Fruit fly (Drosophila melanogaster) whole organism, embryonic: ENCODE data around the gene CG9166.

ENCODE experiments used
- Bgb ChIP-seq: fragments of 200-800 bp; sonication (Bioruptor generic); IDR thresholded peaks from 2 replicates; pipeline ENCODE4 v1.3.6; 2022; ENCODE audit warnings: missing biosample characterization, missing genetic modification characterization; ENCODE audit not compliant: partially characterized antibody
- CG12071 ChIP-seq: fragments of 200-800 bp; sonication (Bioruptor generic); optimal IDR thresholded peaks from 3 replicates; lab custom pipeline; 2018; ENCODE audit warnings: missing biosample characterization, mild to moderate bottlenecking, missing genetic modification characterization
- CG14014 ChIP-seq: fragments of 200-800 bp; sonication (Bioruptor generic); IDR thresholded peaks from 2 replicates; pipeline ENCODE4 v1.3.6; 2022; ENCODE audit warnings: missing biosample characterization, missing genetic modification characterization
- CG14965 ChIP-seq: fragments of 200-800 bp; sonication (Bioruptor generic); optimal IDR thresholded peaks from 2 replicates; lab custom pipeline; 2016; ENCODE audit warnings: missing biosample characterization, missing genetic modification characterization, borderline replicate concordance
- CG15269 ChIP-seq: fragments of 200-800 bp; sonication (Bioruptor generic); optimal IDR thresholded peaks from 2 replicates; lab custom pipeline; 2018; ENCODE audit warnings: missing biosample characterization, mild to moderate bottlenecking, missing genetic modification characterization, moderate library complexity
- CG17186 ChIP-seq: fragments of 200-800 bp; sonication (Bioruptor generic); optimal IDR thresholded peaks from 3 replicates; lab custom pipeline; 2017; ENCODE audit warnings: missing biosample characterization, missing genetic modification reagents, missing genetic modification characterization
- CG17361 ChIP-seq: fragments of 200-800 bp; sonication (Bioruptor generic); IDR thresholded peaks from 3 replicates; pipeline ENCODE4 v1.3.6; 2022; ENCODE audit warnings: missing biosample characterization, missing genetic modification characterization
- CG2116 ChIP-seq: fragments of 200-800 bp; sonication (Bioruptor generic); optimal IDR thresholded peaks from 3 replicates; lab custom pipeline; 2018; ENCODE audit warnings: missing biosample characterization, mild to moderate bottlenecking, missing genetic modification characterization
- CG2712 ChIP-seq: fragments of 200-800 bp; optimal IDR thresholded peaks from 3 replicates; lab custom pipeline; 2019; ENCODE audit warnings: missing biosample characterization, mild to moderate bottlenecking, missing genetic modification characterization, moderate library complexity
- CG31224 ChIP-seq: fragments of 200-800 bp; sonication (Bioruptor generic); IDR thresholded peaks from 2 replicates; pipeline ENCODE4 v1.3.6; 2022; ENCODE audit warnings: missing biosample characterization, missing genetic modification characterization
- CG31365 ChIP-seq: fragments of 200-800 bp; sonication (Bioruptor generic); optimal IDR thresholded peaks from 2 replicates; lab custom pipeline; 2018; ENCODE audit warnings: missing biosample characterization, mild to moderate bottlenecking, missing genetic modification characterization
- CG3163 ChIP-seq: fragments of 200-800 bp; sonication (Bioruptor generic); optimal IDR thresholded peaks from 3 replicates; lab custom pipeline; 2016; ENCODE audit warnings: missing biosample characterization, missing genetic modification characterization
- CG32767 ChIP-seq: fragments of 200-800 bp; sonication (Bioruptor generic); IDR thresholded peaks from 2 replicates; pipeline ENCODE4 v1.3.6; 2022; ENCODE audit warnings: missing biosample characterization, missing genetic modification characterization
- CG34224 ChIP-seq: fragments of 200-800 bp; sonication (Bioruptor generic); IDR thresholded peaks from 3 replicates; pipeline ENCODE4 v1.3.6; 2022; ENCODE audit warnings: missing biosample characterization, missing genetic modification characterization; ENCODE audit not compliant: partially characterized antibody
- CG4282 ChIP-seq: fragments of 200-800 bp; sonication (Bioruptor generic); optimal IDR thresholded peaks from 2 replicates; lab custom pipeline; 2016; ENCODE audit warnings: missing biosample characterization, missing genetic modification characterization
- CG6765 ChIP-seq: fragments of 200-800 bp; sonication (Bioruptor generic); optimal IDR thresholded peaks from 3 replicates; lab custom pipeline; 2017; ENCODE audit warnings: missing biosample characterization, mild to moderate bottlenecking, missing genetic modification characterization
- CG6791 ChIP-seq: fragments of 200-800 bp; sonication (Bioruptor generic); IDR thresholded peaks from 3 replicates; pipeline ENCODE4 v1.3.6; 2022; ENCODE audit warnings: missing biosample characterization, missing genetic modification characterization; ENCODE audit not compliant: partially characterized antibody
- CG7271 ChIP-seq: fragments of 200-800 bp; sonication (Bioruptor generic); optimal IDR thresholded peaks from 2 replicates; lab custom pipeline; 2018; ENCODE audit warnings: missing biosample characterization, mild to moderate bottlenecking, missing genetic modification characterization, moderate library complexity
- CG9727 ChIP-seq: fragments of 200-800 bp; sonication (Bioruptor generic); optimal IDR thresholded peaks from 3 replicates; lab custom pipeline; 2017; ENCODE audit warnings: missing biosample characterization, mild to moderate bottlenecking, missing genetic modification characterization
- CHES-1-like ChIP-seq: fragments of 200-800 bp; sonication (Bioruptor generic); optimal IDR thresholded peaks from 2 replicates; lab custom pipeline; 2016; ENCODE audit warnings: missing biosample characterization, missing genetic modification characterization
- Dad ChIP-seq: fragments of 200-800 bp; sonication (Bioruptor generic); optimal IDR thresholded peaks from 3 replicates; lab custom pipeline; 2016; ENCODE audit warnings: missing biosample characterization, missing genetic modification characterization
- Hr39 ChIP-seq: fragments of >200 bp; optimal IDR thresholded peaks from 2 replicates; lab custom pipeline; 2017
- Hr51 ChIP-seq, 2 experiments: fragments of 200-800 bp; sonication (Bioruptor generic); optimal IDR thresholded peaks; 2 replicates in 1 of 2; 3 replicates in 1 of 2; lab custom pipeline; 2016 to 2018; ENCODE audit warnings: missing biosample characterization in 2 of 2, missing genetic modification characterization in 2 of 2, mild to moderate bottlenecking in 1 of 2, moderate library complexity in 1 of 2
- Hr78 ChIP-seq, 2 experiments: fragments of 200-800 bp in 1 of 2; fragments of >200 bp in 1 of 2; sonication (Bioruptor generic) in 1 of 2; optimal IDR thresholded peaks; 2 replicates each; lab custom pipeline; 2017 to 2019; ENCODE audit warnings: missing biosample characterization in 2 of 2, missing genetic modification characterization in 2 of 2, mild to moderate bottlenecking in 1 of 2, moderate library complexity in 1 of 2
- Meics ChIP-seq: fragments of 200-800 bp; sonication (Bioruptor generic); optimal IDR thresholded peaks from 2 replicates; lab custom pipeline; 2017; ENCODE audit warnings: missing biosample characterization, mild to moderate bottlenecking, missing genetic modification characterization
- NfI ChIP-seq: fragments of 200-800 bp; sonication (Bioruptor generic); optimal IDR thresholded peaks from 3 replicates; lab custom pipeline; 2018; ENCODE audit warnings: missing biosample characterization, mild to moderate bottlenecking, missing genetic modification characterization, moderate library complexity
- YL-1 ChIP-seq: fragments of 200-800 bp; sonication (Bioruptor generic); optimal IDR thresholded peaks from 3 replicates; lab custom pipeline; 2017; ENCODE audit warnings: missing biosample characterization, mild to moderate bottlenecking, missing genetic modification characterization
- ab ChIP-seq: fragments of 200-800 bp; sonication (Bioruptor generic); optimal IDR thresholded peaks from 2 replicates; lab custom pipeline; 2016; ENCODE audit warnings: missing biosample characterization, missing genetic modification characterization
- abd-A ChIP-seq: fragments of 200-800 bp; sonication (Bioruptor generic); optimal IDR thresholded peaks from 3 replicates; lab custom pipeline; 2019; ENCODE audit warnings: missing biosample characterization, mild to moderate bottlenecking, missing genetic modification characterization, moderate library complexity
- aop ChIP-seq: fragments of 200-800 bp; sonication (Bioruptor generic); IDR thresholded peaks from 2 replicates; pipeline ENCODE4 v1.3.6; 2022; ENCODE audit warnings: missing biosample characterization, missing genetic modification characterization
- ash1 ChIP-seq: fragments of 200-800 bp; sonication (Bioruptor generic); optimal IDR thresholded peaks from 2 replicates; lab custom pipeline; 2018; ENCODE audit warnings: missing biosample characterization, mild to moderate bottlenecking, missing genetic modification characterization
- cas ChIP-seq: fragments of 200-800 bp; sonication (Bioruptor generic); IDR thresholded peaks from 2 replicates; pipeline ENCODE4 v1.3.6; 2022; ENCODE audit warnings: missing biosample characterization, missing genetic modification characterization
- cato ChIP-seq: fragments of 200-800 bp; sonication (Bioruptor generic); optimal IDR thresholded peaks from 2 replicates; lab custom pipeline; 2016; ENCODE audit warnings: missing biosample characterization, missing genetic modification characterization, borderline replicate concordance
- chm ChIP-seq: fragments of 200-800 bp; sonication (Bioruptor generic); IDR thresholded peaks from 2 replicates; pipeline ENCODE4 v1.3.6; 2022; ENCODE audit warnings: missing biosample characterization, missing genetic modification characterization
- croc ChIP-seq: fragments of 200-800 bp; sonication (Bioruptor generic); conservative IDR thresholded peaks from 3 replicates; pipeline ENCODE4 v1.3.6; 2022; ENCODE audit warnings: missing biosample characterization, missing genetic modification characterization
- dmrt11E ChIP-seq: fragments of 200-800 bp; sonication (Bioruptor generic); optimal IDR thresholded peaks from 3 replicates; lab custom pipeline; 2018; ENCODE audit warnings: missing biosample characterization, mild to moderate bottlenecking, missing genetic modification characterization, moderate library complexity
- dmrt99B ChIP-seq: fragments of 200-800 bp; sonication (Bioruptor generic); optimal IDR thresholded peaks from 2 replicates; lab custom pipeline; 2018; ENCODE audit warnings: missing biosample characterization, mild to moderate bottlenecking, missing genetic modification characterization, moderate library complexity
- her ChIP-seq: fragments of 200-800 bp; sonication (Bioruptor generic); optimal IDR thresholded peaks from 2 replicates; lab custom pipeline; 2016; ENCODE audit warnings: missing biosample characterization, missing genetic modification characterization
- kay ChIP-seq: fragments of 200-800 bp; sonication (Bioruptor generic); optimal IDR thresholded peaks from 2 replicates; lab custom pipeline; 2016; ENCODE audit warnings: missing biosample characterization, missing genetic modification characterization
- lab ChIP-seq: fragments of 200-800 bp; sonication (Bioruptor generic); optimal IDR thresholded peaks from 3 replicates; lab custom pipeline; 2017; ENCODE audit warnings: missing biosample characterization, missing genetic modification characterization, mild to moderate bottlenecking, moderate library complexity, missing genetic modification reagents
- repo ChIP-seq: fragments of 200-800 bp; sonication (Bioruptor generic); optimal IDR thresholded peaks from 2 replicates; lab custom pipeline; 2016; ENCODE audit warnings: missing biosample characterization, missing genetic modification characterization
- sim ChIP-seq: fragments of 200-800 bp; sonication (Bioruptor generic); IDR thresholded peaks from 2 replicates; pipeline ENCODE4 v1.3.6; 2022; ENCODE audit warnings: missing biosample characterization, missing genetic modification characterization
- sob ChIP-seq: fragments of 200-800 bp; sonication (Bioruptor generic); IDR thresholded peaks from 2 replicates; pipeline ENCODE4 v1.3.6; 2022; ENCODE audit warnings: missing biosample characterization, missing genetic modification characterization
- ssp ChIP-seq: fragments of 200-800 bp; sonication (Bioruptor generic); IDR thresholded peaks from 2 replicates; pipeline ENCODE4 v1.3.6; 2022; ENCODE audit warnings: missing biosample characterization, missing genetic modification characterization
- stwl ChIP-seq: fragments of 200-800 bp; sonication (Bioruptor generic); optimal IDR thresholded peaks from 3 replicates; lab custom pipeline; 2018; ENCODE audit warnings: missing biosample characterization, mild to moderate bottlenecking, missing genetic modification characterization, moderate library complexity
- tll ChIP-seq, 2 experiments: fragments of 200-800 bp in 1 of 2; fragments of >200 bp in 1 of 2; sonication (Bioruptor generic) in 1 of 2; optimal IDR thresholded peaks; 2 replicates each; lab custom pipeline; 2017 to 2019; ENCODE audit warnings: missing biosample characterization in 2 of 2, missing genetic modification characterization in 2 of 2, mild to moderate bottlenecking in 1 of 2, moderate library complexity in 1 of 2
- twi ChIP-seq: fragments of 200-800 bp; optimal IDR thresholded peaks from 2 replicates; lab custom pipeline; 2019; ENCODE audit warnings: missing biosample characterization, mild to moderate bottlenecking, missing genetic modification characterization, moderate library complexity
- yki ChIP-seq: fragments of >200 bp; optimal IDR thresholded peaks from 3 replicates; lab custom pipeline; 2018

The CG9166 gene

dm6 chr3L:1334571-1335427, 16.1 kb upstream of the CG9166 start, which contains the start of the genes Hmbs and CG2211 (continued):
- TF ChIP-seq CG31365 (tag; lab: Kevin White, UChicago) (peak; percentile 25), CG4282 (peak; percentile 74), yki (lab: Kevin White, UChicago) (no peak), Bgb (GFP tag; lab: Robert Waterston, UW) (peak; percentile 42; the same call in 1 of the 2 replicates), ssp (peak; percentile 84), NfI (peak; percentile 79), CG31224 (GFP tag; lab: Robert Waterston, UW) (peak; percentile 74), CG6791 (GFP tag; lab: Robert Waterston, UW) (peak; percentile 17; the same call in 1 of the 3 replicates), Hr78 (GFP tag; optimal IDR thresholded peaks at IDR 0.05; lab: Kevin White, UChicago) (peak in 1 of 2 experiments; percentile 90), repo (GFP tag; lab: Kevin White, UChicago) (peak; percentile 74), CG15269 (tag; lab: Kevin White, UChicago) (peak; percentile 86), CG2116 (peak; percentile 89), CG2712 (tag; lab: Kevin White, UChicago) (peak; percentile 90), CG14965 (GFP tag; lab: Kevin White, UChicago) (no peak), twi (tag; lab: Kevin White, UChicago) (peak; percentile 77), ab (peak; percentile 73), stwl (tag; lab: Kevin White, UChicago) (peak; percentile 92), CG6765 (GFP tag; lab: Kevin White, UChicago) (peak; percentile 67), YL-1 (peak; percentile 57), sim (GFP tag; lab: Robert Waterston, UW) (no peak), ash1 (peak; percentile 17), CG7271 (tag; lab: Kevin White, UChicago) (peak; percentile 77), CHES-1-like (GFP tag; lab: Kevin White, UChicago) (peak; percentile 86), dmrt11E (tag; lab: Kevin White, UChicago) (peak; percentile 83), her (GFP tag; lab: Kevin White, UChicago) (peak; percentile 4), Hr51 (GFP tag; optimal IDR thresholded peaks at IDR 0.05; lab: Kevin White, UChicago) (peak; percentile 85 to 89), CG3163 (peak; percentile 77), tll (GFP tag; optimal IDR thresholded peaks at IDR 0.05; lab: Kevin White, UChicago) (peak in 1 of 2 experiments; percentile 55), CG17186 (GFP tag; lab: Kevin White, UChicago) (peak; percentile 89), CG17361 (GFP tag; lab: Robert Waterston, UW) (peak; percentile 82), dmrt99B (no peak), CG9727 (peak; percentile 87), Meics (GFP tag; lab: Kevin White, UChicago) (peak; percentile 86), Dad (peak; percentile 89), sob (peak; percentile 90), CG12071 (GFP tag; lab: Kevin White, UChicago) (peak; percentile 52), aop (GFP tag; lab: Robert Waterston, UW) (peak; percentile 74), abd-A (no peak), cas (GFP tag; lab: Robert Waterston, UW) (0 out of 2 replicates have a peak, but pooled peaks have one; percentile 57), kay (GFP tag; lab: Kevin White, UChicago) (peak; percentile 90), cato (GFP tag; lab: Kevin White, UChicago) (peak; percentile 74), lab (peak; percentile 94), croc (GFP tag; lab: Robert Waterston, UW) (peak; percentile 52; the same call in 1 of the 3 replicates), CG32767 (GFP tag; lab: Robert Waterston, UW) (peak; percentile 68; the same call in 1 of the 2 replicates), CG34224 (no peak), Hr39 (no peak), CG14014 (peak; percentile 87), chm (GFP tag; lab: Robert Waterston, UW) (peak; percentile 83)
